Worm (Caenorhabditis elegans): ENCODE results near the gene R07E5.4.

DNA sequence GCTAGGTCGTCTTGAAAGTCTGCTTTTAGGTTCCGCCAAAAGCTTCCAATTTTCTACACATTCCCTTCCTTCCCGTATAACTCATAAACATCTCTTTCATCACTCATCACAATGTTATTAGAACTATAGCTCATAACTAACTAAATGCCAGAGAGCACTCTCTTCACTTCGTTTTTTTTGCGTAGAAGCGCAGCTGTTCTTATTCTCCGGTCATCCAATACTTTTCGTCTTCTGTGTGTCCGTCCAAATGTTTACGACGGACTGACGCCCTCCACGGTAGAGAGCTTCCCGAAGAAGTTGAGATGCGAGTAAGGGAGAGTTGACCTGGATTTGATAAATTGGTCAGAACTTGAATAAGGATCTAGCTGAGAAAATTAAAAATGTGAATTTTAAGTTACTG is 35.4 kb upstream of the R07E5.4 start:
- no peak for TF ChIP-seq nhr-28 (tag; optimal IDR thresholded peaks at IDR 0.05)
- no peak for TF ChIP-seq pqm-1 (tag; optimal IDR thresholded peaks at IDR 0.05)
- TF ChIP-seq dve-1 (tag; optimal IDR thresholded peaks at IDR 0.05; ENCODE audit: insufficient read depth): no peak
- TF ChIP-seq dpl-1 (GFP tag; optimal IDR thresholded peaks at IDR 0.05): no peak
- no peak for TF ChIP-seq ama-1 (optimal IDR thresholded peaks at IDR 0.05)
- no peak for TF ChIP-seq madf-5 (GFP tag; IDR thresholded peaks at IDR 0.05)
- peak in 1 of 2 experiments; percentile 42 for TF ChIP-seq unc-62 (GFP tag; optimal IDR thresholded peaks at IDR 0.05 in 1 of 2)
- TF ChIP-seq unc-62 (tag; optimal IDR thresholded peaks at IDR 0.05): no peak
- no peak for TF ChIP-seq skn-1 (tag; optimal IDR thresholded peaks at IDR 0.05)
- no peak for TF ChIP-seq fkh-10 (GFP tag; optimal IDR thresholded peaks at IDR 0.05)
- no peak for TF ChIP-seq R02D3.7 (tag; optimal IDR thresholded peaks at IDR 0.05)
